Fruit fly (Drosophila melanogaster) S2 (cell line): Measurements from ENCODE around the gene CG7394.
A peak's percentile ranks its signal among the peaks of the same experiment; 100 is the strongest.

Source experiments
- CG8478 ChIP-seq: fragments of >200 bp; optimal IDR thresholded peaks from 2 replicates; lab custom pipeline; 2018
- CTCF ChIP-seq, 2 experiments: fragments of >200 bp; optimal IDR thresholded peaks; 2 replicates each; lab custom pipeline; 2018

The CG7394 gene

DNA sequence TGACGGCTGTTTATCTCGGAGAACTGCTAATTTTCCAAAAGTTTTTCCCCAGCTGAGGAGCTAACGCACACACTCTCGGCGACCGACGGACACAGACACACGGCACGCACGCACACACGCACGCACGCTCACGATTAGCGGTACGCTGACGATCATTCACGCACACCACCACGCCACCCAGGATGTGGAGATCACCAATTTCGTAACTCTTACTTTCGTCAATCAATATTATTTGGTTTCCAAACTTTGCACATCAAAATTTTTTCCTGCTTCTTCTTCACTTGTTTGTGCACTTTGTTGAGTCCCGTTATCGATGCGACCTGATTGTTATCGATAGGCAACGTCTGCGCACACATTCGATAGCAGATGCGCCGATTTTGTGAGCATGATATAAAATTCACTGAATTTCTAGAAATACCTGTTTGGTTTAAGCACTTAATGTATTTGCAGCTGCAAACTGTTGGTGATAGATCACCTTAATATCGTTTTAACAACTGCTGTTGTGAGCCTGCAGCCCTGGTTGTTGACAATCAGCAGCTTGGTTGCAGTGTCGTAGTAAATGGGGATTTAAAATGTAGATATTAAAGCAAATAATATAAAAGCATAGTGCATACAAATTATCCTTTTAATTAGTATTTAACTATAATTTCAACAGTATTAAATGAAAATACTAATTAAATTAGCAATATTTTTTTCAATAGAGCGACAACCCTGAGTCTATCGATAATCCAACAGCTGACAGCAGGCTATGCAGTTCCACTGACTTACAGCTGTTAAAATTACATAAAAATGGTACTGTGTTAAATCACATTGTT lies at the start of gene CG7394, which contains the start of gene Mob2:
Gene CG7394 (plus strand): TSS at position 51 of the 815 bp plus-strand sequence.
Gene Mob2 (minus strand): TSS at position 288 of the 815 bp plus-strand sequence.
- peak in 1 of 2 experiments; percentile 36 for TF ChIP-seq CTCF (optimal IDR thresholded peaks at IDR 0.05; lab: Kevin White, UChicago)
- no peak for TF ChIP-seq CG8478 (lab: Kevin White, UChicago)

DNA sequence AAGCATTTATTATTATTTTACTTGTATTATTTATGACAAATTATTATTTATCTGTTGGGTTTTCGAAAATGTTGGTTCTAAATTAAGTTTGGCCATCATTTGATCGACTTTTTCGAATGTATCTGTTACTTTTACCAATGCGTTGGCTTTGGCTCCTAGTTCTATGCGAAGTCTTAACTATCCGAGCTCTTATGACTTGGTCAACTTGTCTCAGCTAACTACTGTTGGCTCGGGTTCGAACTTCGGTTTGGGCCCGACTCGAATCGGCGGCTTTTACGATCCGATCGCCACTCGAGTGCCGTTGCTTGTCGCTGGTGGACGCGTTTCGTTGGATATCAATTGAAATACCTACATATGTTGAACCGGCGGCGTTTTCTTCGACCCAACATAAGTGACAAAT lies 48.4 kb upstream of the CG7394 start, which contains the start of gene CG7512:
Gene CG7512 (plus strand): TSS at position 301 of the 400 bp plus-strand sequence.
- no peak for TF ChIP-seq CG8478 (lab: Kevin White, UChicago)
- no peak for TF ChIP-seq CTCF (optimal IDR thresholded peaks at IDR 0.05; lab: Kevin White, UChicago)

DNA sequence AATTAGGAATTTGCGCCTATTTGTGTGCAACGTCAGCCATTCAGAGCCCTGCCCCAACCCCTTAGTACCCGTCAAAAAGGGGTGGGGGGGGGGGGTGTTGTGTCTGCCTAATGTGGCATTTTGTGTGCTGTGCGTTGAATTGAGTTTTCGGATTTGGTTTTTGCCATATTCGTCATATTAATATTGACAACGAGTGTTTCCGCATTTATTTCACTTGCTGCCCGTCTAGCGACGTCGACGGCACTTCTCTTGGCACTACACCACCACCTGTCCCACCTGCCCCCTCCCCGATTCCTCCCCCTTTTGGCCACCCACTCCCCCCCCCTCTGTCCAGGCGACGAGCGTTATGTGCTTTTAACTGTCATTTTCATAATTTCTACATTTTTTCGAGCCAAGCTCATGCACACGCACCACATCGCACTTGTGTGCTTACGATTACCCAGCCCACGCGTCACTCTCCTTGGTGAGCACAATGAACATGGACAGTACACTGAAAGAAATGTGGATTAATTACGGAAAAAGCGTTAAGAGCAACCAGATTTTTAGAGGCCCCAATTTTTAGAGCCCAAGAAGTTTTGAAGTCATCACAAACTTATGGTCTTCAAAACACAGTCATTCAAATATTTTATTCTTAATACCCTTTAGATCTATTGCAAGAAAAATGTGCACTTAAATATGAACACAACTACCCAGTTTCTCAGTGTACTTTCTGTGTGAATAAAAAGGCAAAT lies 46.3 kb upstream of the CG7394 start:
- TF ChIP-seq CG8478 (lab: Kevin White, UChicago): no peak
- TF ChIP-seq CTCF (optimal IDR thresholded peaks at IDR 0.05; lab: Kevin White, UChicago): no peak

DNA sequence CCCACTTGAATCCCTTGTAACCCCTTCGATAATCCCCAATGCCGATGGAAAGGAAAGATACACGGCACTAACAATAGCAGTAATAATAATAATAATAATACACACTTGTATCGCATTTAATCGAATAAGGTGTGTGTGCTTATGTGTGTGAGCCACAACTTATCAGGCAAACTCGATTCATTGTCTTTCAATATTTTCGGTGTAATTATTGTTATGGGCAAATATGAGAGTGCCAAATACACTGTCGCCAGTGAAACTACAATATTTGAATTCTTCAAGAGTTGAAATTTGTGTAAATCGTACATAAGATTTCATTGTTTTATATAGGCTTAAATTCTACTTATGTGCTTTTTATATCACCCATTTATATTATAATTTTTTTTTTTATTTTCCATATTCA lies 45.6 kb upstream of the CG7394 start:
- no peak for TF ChIP-seq CG8478 (lab: Kevin White, UChicago)
- no peak for TF ChIP-seq CTCF (optimal IDR thresholded peaks at IDR 0.05; lab: Kevin White, UChicago)

DNA sequence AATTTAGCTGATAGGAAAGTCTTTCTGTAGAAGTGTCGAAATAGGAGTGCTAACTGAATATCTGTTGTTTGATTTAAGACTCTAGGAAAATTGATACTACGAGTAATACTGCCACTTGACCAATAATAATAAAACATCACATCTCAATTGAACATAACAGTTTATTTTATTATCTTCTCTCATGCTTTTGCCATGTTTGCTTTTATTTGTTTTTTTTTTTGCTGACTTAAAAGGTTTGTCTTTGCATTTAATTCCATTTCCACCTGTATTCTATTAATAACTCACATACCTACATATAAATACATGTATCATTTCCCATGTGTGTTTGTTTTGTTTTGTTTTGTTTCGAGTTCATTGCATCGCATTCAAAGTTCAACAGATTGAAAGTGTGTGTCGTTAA lies 39.2 kb upstream of the CG7394 start, which contains the start of the genes CG11714 and Fuca:
Gene CG11714 (minus strand): TSS at position 101 of the 400 bp plus-strand sequence.
Gene Fuca (minus strand): TSS at position 101 of the 400 bp plus-strand sequence.
- TF ChIP-seq CTCF (optimal IDR thresholded peaks at IDR 0.05; lab: Kevin White, UChicago) (no peak), CG8478 (lab: Kevin White, UChicago) (no peak)

DNA sequence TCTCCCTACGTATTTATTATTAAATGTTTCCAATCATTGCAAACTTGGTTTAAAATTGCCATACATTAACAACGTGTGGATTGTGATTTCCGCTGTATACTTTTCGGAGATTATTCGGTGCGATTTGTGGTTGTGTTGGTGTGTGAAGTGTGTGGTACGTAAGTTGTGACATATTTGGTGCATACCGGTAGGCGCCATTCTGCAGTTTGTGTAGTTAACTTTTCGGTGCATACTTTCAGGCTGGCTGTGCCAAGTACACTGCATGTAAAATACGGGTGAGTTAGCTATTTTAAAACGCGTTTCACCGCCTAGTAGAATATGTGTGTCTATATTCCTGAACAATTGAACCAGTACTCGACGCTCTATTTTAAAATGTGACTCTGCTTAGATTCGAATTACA lies 38.5 kb upstream of the CG7394 start:
- TF ChIP-seq CG8478 (lab: Kevin White, UChicago): no peak
- peak; percentile 74 to 75 for TF ChIP-seq CTCF (optimal IDR thresholded peaks at IDR 0.05; lab: Kevin White, UChicago)

DNA sequence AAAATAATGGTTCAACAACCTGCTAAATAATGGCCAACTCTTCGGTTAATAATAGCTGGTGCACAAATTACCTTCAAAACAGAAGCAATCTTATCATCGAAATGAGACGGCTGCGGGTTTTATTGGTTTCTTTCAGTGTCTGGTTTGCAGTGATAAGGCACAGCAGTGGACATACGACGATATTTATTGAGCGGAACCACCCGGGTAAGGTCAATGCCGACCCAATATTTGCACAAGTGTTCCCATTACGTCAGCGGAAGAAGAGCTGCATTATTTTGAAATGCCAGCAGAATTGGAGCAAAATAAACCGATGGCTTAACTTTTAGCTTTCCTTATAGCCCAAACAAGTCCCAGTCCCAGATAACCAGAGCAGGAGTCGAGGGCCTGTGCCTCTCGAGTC lies 36.0 kb upstream of the CG7394 start:
- TF ChIP-seq CTCF (optimal IDR thresholded peaks at IDR 0.05; lab: Kevin White, UChicago) (no peak), CG8478 (lab: Kevin White, UChicago) (no peak)

DNA sequence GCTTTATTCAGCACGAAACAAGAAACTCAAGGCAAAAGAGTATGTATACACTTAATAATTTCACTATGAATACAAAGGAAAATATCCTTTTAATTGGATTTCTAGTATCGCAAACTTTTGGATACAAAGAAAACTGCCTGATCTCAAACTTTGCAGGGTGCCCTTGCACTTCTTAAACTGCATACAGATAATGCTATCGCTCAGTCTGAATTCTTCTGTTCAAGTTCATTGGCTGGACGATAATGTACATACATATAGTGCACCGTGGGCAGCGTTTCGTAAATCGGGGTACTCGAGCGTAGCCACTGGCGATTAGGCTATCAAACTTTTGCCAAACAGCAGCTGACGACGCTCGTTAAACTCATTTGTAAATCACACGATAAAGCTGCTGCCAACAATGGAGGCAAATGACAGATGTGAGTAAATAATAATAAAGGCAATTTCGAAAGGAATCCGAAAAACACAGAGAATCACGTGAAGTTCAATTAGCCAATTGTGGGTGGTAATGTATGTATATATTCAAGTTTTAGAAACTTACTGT lies 35.1 kb upstream of the CG7394 start:
- no peak for TF ChIP-seq CTCF (optimal IDR thresholded peaks at IDR 0.05; lab: Kevin White, UChicago)
- TF ChIP-seq CG8478 (lab: Kevin White, UChicago): no peak

DNA sequence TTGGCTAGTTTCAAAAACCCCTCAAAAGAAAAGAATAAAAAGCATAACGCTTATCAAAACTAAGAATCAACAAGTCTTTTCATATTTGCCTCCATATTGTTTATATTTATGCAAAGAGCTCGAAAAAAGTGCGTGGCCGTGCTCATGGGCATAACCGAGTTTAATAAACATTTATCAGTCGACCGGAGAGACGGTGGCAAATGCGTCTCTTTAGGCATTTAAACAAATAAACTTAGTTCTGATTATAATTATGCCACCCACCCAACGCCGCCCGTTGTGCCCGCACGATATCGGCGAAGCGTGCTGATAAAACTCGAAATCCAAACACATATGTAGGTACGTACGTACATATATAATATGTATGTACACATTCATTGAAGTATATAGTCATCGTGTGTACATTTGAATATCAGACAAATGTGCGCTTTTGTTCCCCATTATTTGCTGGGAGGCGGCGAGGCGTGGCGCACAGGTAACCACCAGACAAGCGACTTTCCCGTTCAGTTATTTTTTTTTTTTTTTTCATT lies 33.3 kb upstream of the CG7394 start:
- no peak for TF ChIP-seq CTCF (optimal IDR thresholded peaks at IDR 0.05; lab: Kevin White, UChicago)
- no peak for TF ChIP-seq CG8478 (lab: Kevin White, UChicago)

DNA sequence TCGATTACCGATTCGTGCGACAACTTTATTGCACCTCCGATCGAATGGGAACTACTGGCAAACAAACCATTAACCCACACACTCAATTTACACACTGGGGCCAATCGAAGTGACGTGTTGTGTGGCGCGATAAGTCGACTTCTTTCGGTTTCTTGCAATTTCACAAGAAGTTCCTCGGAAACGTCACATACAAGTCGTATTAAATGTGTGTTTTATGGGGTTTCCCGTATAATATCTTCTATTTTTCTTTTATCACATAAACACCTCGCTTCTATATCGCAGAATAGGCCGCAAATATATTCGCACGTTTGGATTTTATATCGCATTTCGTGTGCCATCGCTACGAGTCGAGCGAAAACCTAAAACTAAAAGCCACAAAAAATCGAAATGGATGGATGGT lies 32.1 kb upstream of the CG7394 start:
- TF ChIP-seq CG8478 (lab: Kevin White, UChicago) (no peak), CTCF (optimal IDR thresholded peaks at IDR 0.05; lab: Kevin White, UChicago) (no peak)

DNA sequence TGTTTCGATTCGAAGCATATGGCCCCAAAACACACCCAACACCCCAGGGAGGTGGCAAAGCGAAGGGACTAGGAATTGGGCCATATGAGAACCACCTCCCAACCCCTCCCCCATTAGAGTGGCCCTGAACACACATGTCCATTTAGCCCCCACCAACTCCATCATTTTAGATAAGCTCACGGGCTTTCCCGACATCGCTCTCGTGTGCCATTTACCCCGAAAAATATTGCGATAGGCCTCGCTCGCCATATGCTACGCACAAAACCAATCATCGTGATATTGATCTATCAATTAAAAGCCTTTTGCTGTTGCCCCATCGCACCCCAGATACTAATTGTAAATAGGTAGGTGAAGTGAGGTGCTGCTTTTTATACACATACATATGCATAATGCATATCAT lies 31.4 kb upstream of the CG7394 start:
- TF ChIP-seq CG8478 (lab: Kevin White, UChicago) (no peak), CTCF (optimal IDR thresholded peaks at IDR 0.05; lab: Kevin White, UChicago) (no peak)

DNA sequence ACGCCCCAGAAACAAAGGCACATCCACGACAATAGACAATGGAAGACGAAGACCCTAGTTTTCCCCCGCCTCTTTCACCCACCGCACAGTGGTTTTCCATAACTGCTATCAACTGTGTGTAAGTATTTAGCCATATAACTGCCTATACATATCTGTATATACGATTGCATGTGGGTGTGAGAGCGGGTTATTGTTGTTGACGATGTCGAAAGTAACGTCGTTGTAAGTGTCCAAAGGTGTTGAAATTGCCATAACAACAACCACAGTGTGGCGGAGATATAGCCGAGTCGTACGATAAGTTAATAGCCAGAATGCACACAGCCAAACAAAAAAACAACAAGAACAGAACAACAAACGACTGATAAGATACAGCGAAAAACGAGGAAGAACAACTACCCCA lies 30.5 kb upstream of the CG7394 start:
- TF ChIP-seq CTCF (optimal IDR thresholded peaks at IDR 0.05; lab: Kevin White, UChicago): no peak
- TF ChIP-seq CG8478 (lab: Kevin White, UChicago): no peak

DNA sequence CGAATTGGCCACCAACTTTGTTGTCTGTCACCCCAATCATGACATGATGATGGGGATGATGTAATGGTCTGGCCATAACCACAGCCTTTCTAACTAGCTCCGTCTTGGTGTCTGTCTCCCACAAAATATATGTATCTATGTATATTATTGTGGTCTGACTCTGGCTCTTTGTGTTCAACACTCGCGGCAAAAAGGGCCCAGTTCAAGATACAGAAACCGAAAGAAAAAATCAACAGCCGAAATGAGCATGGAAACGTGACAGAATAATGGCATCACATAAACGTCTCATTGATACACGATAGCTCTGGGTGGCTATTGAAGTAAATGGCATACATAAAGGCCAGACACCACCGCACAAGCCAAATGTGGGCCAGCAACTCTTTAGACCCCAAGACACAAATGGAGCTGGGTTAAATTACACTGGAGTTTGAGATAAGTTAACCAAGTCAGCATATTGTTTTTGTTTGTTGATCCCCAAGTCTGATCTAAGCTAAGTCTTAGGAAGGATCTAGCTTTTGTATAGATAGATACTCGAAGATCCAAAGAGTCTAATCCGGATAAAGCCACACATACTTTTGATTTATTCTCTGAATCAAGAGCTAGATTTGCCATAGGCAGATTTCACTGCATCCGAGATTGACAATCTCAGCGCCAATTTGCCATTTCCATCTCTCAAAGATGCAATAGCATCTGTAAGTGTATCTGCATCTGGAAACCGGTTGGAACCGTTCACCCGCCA lies 29.6 kb upstream of the CG7394 start:
- TF ChIP-seq CTCF (optimal IDR thresholded peaks at IDR 0.05; lab: Kevin White, UChicago): no peak
- no peak for TF ChIP-seq CG8478 (lab: Kevin White, UChicago)
